Worm (Caenorhabditis elegans) whole organism, young adult: ENCODE data around the gene bath-20.

ENCODE experiments used
- F49E8.2 ChIP-seq: sonication (generic microtip); optimal IDR thresholded peaks from 3 replicates; lab custom pipeline; 2017; ENCODE audit warnings: missing genetic modification characterization, mild to moderate bottlenecking, missing compliant biosample characterization, antibody characterized with exemption, moderate library complexity; ENCODE audit not compliant: insufficient read depth
- K12H6.12 ChIP-seq: fragments of 200-800 bp; sonication (Bioruptor generic); optimal IDR thresholded peaks from 2 replicates; lab custom pipeline; 2018; ENCODE audit warnings: mild to moderate bottlenecking, missing genetic modification characterization, missing compliant biosample characterization
- cebp-1 ChIP-seq, 2 experiments: fragments of 200-800 bp in 1 of 2; sonication (Bioruptor generic) in 1 of 2; sonication (generic microtip) in 1 of 2; IDR thresholded peaks in 1 of 2; optimal IDR thresholded peaks in 1 of 2; 2 replicates each; pipeline versions ENCODE4 v1.3.6 to Lab custom; 2017 to 2022; ENCODE audit warnings: missing compliant biosample characterization in 2 of 2, missing genetic modification characterization in 2 of 2, mild to moderate bottlenecking in 1 of 2, missing genetic modification reagents in 1 of 2, moderate library complexity in 1 of 2
- chd-7 ChIP-seq: sonication (generic microtip); optimal IDR thresholded peaks from 2 replicates; lab custom pipeline; 2016; ENCODE audit warnings: mild to moderate bottlenecking, missing genetic modification characterization, moderate library complexity, missing compliant biosample characterization
- efl-1 ChIP-seq: fragments of 150-350 bp; optimal IDR thresholded peaks from 2 replicates; lab custom pipeline; 2014; ENCODE audit warnings: missing biosample characterization, missing genetic modification reagents, missing genetic modification characterization
- hsf-1 ChIP-seq: fragments of 200-800 bp; sonication (Bioruptor generic); IDR thresholded peaks from 2 replicates; pipeline ENCODE4 v1.3.6; 2022; ENCODE audit warnings: missing genetic modification reagents, missing genetic modification characterization, missing compliant biosample characterization
- nfyb-1 ChIP-seq: fragments of 200-800 bp; sonication (Bioruptor generic); IDR thresholded peaks from 2 replicates; pipeline ENCODE4 v1.3.6; 2022; ENCODE audit warnings: missing genetic modification reagents, missing genetic modification characterization, missing compliant biosample characterization
- nhr-90 ChIP-seq: sonication (generic microtip); optimal IDR thresholded peaks from 2 replicates; lab custom pipeline; 2016; ENCODE audit warnings: missing genotype, mild to moderate bottlenecking, missing genetic modification characterization, missing compliant biosample characterization
- pha-4 ChIP-seq: fragments of 150-350 bp; sonication (generic microtip); optimal IDR thresholded peaks from 2 replicates; lab custom pipeline; 2014; ENCODE audit warnings: missing biosample characterization, missing genetic modification reagents, missing genetic modification characterization
- snpc-4 ChIP-seq, 5 experiments: fragments of 150-350 bp in 1 of 5; sonication (generic microtip) in 4 of 5; optimal IDR thresholded peaks; 2 replicates each; lab custom pipeline; 2014 to 2018; ENCODE audit warnings: missing genetic modification characterization in 5 of 5, missing biosample characterization in 3 of 5, antibody characterized with exemption in 2 of 5, mild to moderate bottlenecking in 2 of 5, missing compliant biosample characterization in 2 of 5, missing genotype in 2 of 5, moderate library complexity in 2 of 5, missing genetic modification reagents in 1 of 5
- somi-1 ChIP-seq: fragments of 200-800 bp; sonication (Bioruptor generic); optimal IDR thresholded peaks from 2 replicates; lab custom pipeline; 2018; ENCODE audit warnings: mild to moderate bottlenecking, missing genetic modification characterization, missing compliant biosample characterization

DNA sequence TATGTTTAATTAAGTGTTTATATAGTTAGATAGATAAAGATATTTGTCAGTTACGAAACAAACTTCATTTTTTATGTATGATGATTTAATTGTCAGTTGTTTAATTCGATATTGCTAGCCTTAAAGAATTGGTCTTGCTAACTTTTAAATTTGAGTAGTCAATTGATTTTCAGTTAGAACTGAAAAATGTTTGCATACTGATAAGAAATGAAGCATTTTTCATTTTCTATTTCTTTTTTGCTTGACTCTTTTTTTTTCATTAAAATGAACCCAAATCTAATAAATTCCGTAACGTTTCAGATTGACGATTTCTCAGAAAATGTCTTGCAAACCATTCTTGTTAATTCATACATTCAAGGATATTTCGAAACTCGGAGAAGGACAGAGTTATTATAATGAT, 46.1 kb downstream of the bath-20 start, which contains the start of gene math-20:
- TF ChIP-seq nfyb-1 (GFP tag; lab: Robert Waterston, UW) (no peak), pha-4 (tag; lab: Kevin White, UChicago) (no peak), cebp-1 (GFP tag; IDR thresholded peaks at IDR 0.05; lab: Robert Waterston, UW) (no peak), cebp-1 (tag; optimal IDR thresholded peaks at IDR 0.05; lab: Kevin White, UChicago) (no peak), efl-1 (no peak), snpc-4 (GFP tag; optimal IDR thresholded peaks at IDR 0.05; lab: Kevin White, UChicago) (no peak), snpc-4 (tag; optimal IDR thresholded peaks at IDR 0.05; lab: Kevin White, UChicago) (no peak), F49E8.2 (tag; lab: Kevin White, UChicago) (no peak), K12H6.12 (no peak), somi-1 (no peak), nhr-90 (no peak), hsf-1 (GFP tag; lab: Robert Waterston, UW) (no peak), chd-7 (tag; lab: Kevin White, UChicago) (no peak)
